Fruit fly (Drosophila melanogaster): ENCODE measurements around the gene CG33771.

The CG33771 gene

DNA sequence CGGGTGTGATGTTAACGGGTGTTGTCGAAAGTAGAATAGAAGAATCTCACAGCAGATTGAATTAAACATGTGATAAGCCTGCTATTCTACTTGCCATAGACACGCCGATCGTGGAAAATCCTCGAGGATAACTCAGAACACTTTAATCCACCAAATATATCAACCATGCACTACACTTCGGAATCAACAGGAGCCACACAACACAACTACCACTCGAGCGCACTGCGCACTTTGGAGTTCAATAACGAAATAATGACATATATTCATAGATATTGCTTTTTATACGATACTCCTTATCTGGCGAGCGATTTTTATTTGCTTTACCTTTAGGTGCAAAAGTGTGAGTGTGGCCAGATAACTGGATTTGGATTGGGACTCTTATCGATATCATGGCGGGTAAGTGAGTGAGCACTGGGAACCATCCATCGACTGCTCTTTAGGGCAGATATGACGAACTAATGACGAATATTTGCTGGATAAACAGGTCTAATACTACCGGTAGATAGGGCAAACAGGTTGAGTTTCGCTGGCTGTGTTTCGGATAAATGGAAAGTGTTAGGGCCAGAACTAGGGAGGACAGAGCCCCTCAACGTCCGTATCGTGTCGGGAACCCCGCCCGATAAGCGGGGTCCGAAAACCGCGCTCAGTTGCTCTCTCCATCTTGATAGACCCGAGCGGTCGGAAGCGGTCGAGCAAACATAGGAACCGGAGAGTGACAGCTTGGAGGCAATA, 20.2 kb downstream of the CG33771 start, which contains the start of gene Jhbp6 (continued):
- TF ChIP-seq CG2116 (GFP tag; optimal IDR thresholded peaks at IDR 0.05) = no peak
- peak; percentile 19 for TF ChIP-seq exex (tag; optimal IDR thresholded peaks at IDR 0.05)
- TF ChIP-seq BEAF-32 (GFP tag; optimal IDR thresholded peaks at IDR 0.05) = peak; percentile 11
- TF ChIP-seq her (GFP tag; optimal IDR thresholded peaks at IDR 0.05) = no peak
- TF ChIP-seq CG10462 (GFP tag; optimal IDR thresholded peaks at IDR 0.05) = no peak
- TF ChIP-seq ind (GFP tag; optimal IDR thresholded peaks at IDR 0.05) = no peak
- peak; percentile 30 for TF ChIP-seq CG12769 (tag; optimal IDR thresholded peaks at IDR 0.05)
- TF ChIP-seq CG6791 (GFP tag; IDR thresholded peaks at IDR 0.05; ENCODE audit: partially characterized antibody) = no peak
- TF ChIP-seq CG3163 (GFP tag; optimal IDR thresholded peaks at IDR 0.05) = no peak
- TF ChIP-seq eve (GFP tag; optimal IDR thresholded peaks at IDR 0.05) = peak in 1 of 2 experiments; percentile 56
- no peak for TF ChIP-seq CTCF (GFP tag; optimal IDR thresholded peaks at IDR 0.05)
- TF ChIP-seq Trl (optimal IDR thresholded peaks at IDR 0.05) = peak in 1 of 2 experiments; percentile 9
- TF ChIP-seq Trl (GFP tag; optimal IDR thresholded peaks at IDR 0.05) = no peak
- no peak for TF ChIP-seq pnt (GFP tag; optimal IDR thresholded peaks at IDR 0.05)
- TF ChIP-seq lilli (GFP tag; optimal IDR thresholded peaks at IDR 0.05) = peak; percentile 75
- TF ChIP-seq CG7357 (GFP tag; IDR thresholded peaks at IDR 0.05) = no peak
- no peak for TF ChIP-seq Bdp1 (GFP tag; optimal IDR thresholded peaks at IDR 0.05)
- no peak for TF ChIP-seq pita (GFP tag; optimal IDR thresholded peaks at IDR 0.05)
- TF ChIP-seq E2f2 (GFP tag; IDR thresholded peaks at IDR 0.05) = no peak
- TF ChIP-seq so (GFP tag; IDR thresholded peaks at IDR 0.05) = no peak
- no peak for TF ChIP-seq CG4707 (GFP tag; optimal IDR thresholded peaks at IDR 0.05)
- no peak for TF ChIP-seq CG34422 (GFP tag; IDR thresholded peaks at IDR 0.05)
- no peak for TF ChIP-seq CG8478 (optimal IDR thresholded peaks at IDR 0.05)
- peak; percentile 7 for TF ChIP-seq sug (tag; optimal IDR thresholded peaks at IDR 0.05)
- TF ChIP-seq CG17186 (GFP tag; optimal IDR thresholded peaks at IDR 0.05) = no peak
- TF ChIP-seq sr (GFP tag; IDR thresholded peaks at IDR 0.05) = no peak
- peak; percentile 77 for TF ChIP-seq GATAe (GFP tag; conservative IDR thresholded peaks at IDR 0.05)
- TF ChIP-seq bsh (GFP tag; optimal IDR thresholded peaks at IDR 0.05) = no peak
- TF ChIP-seq CG8089 (GFP tag; optimal IDR thresholded peaks at IDR 0.05) = no peak
- no peak for TF ChIP-seq CG33557 (GFP tag; optimal IDR thresholded peaks at IDR 0.05)
- peak; percentile 20 for TF ChIP-seq Med (GFP tag)
- no peak for TF ChIP-seq CHES-1-like (GFP tag; optimal IDR thresholded peaks at IDR 0.05)
- TF ChIP-seq tup (GFP tag; optimal IDR thresholded peaks at IDR 0.05) = no peak
- no peak for TF ChIP-seq Atf-2 (GFP tag; optimal IDR thresholded peaks at IDR 0.05)
- TF ChIP-seq sim (GFP tag; IDR thresholded peaks at IDR 0.05) = no peak
- TF ChIP-seq Hmr (GFP tag; optimal IDR thresholded peaks at IDR 0.05) = peak; percentile 21
- peak; percentile 32 for TF ChIP-seq grn (GFP tag; optimal IDR thresholded peaks at IDR 0.05)
- TF ChIP-seq oc (tag; optimal IDR thresholded peaks at IDR 0.05) = no peak
- no peak for TF ChIP-seq ERR (GFP tag; optimal IDR thresholded peaks at IDR 0.05)
- TF ChIP-seq tap (tag; optimal IDR thresholded peaks at IDR 0.05) = no peak
- no peak for TF ChIP-seq CG15514 (GFP tag; optimal IDR thresholded peaks at IDR 0.05)
- no peak for TF ChIP-seq CG16815 (GFP tag; optimal IDR thresholded peaks at IDR 0.05)
- no peak for TF ChIP-seq fu2 (GFP tag; optimal IDR thresholded peaks at IDR 0.05)
- TF ChIP-seq CG15479 (GFP tag; optimal IDR thresholded peaks at IDR 0.05) = peak; percentile 54
- TF ChIP-seq bigmax (GFP tag; optimal IDR thresholded peaks at IDR 0.05) = no peak
- TF ChIP-seq Oli (tag; optimal IDR thresholded peaks at IDR 0.05) = no peak
- TF ChIP-seq kni (GFP tag; optimal IDR thresholded peaks at IDR 0.05) = peak; percentile 11
- no peak for TF ChIP-seq D19B (GFP tag; optimal IDR thresholded peaks at IDR 0.05)
- TF ChIP-seq amos (GFP tag; IDR thresholded peaks at IDR 0.05; ENCODE audit: partially characterized antibody) = 0 out of 2 replicates have a peak, but pooled peaks have one; percentile 5
- TF ChIP-seq bcd (GFP tag; optimal IDR thresholded peaks at IDR 0.05) = no peak
- no peak for TF ChIP-seq CG12219 (GFP tag; optimal IDR thresholded peaks at IDR 0.05)
